Fruit fly (Drosophila melanogaster) whole organism, pupa: ENCODE results near the gene CG42395.

ENCODE experiments used
- CG12605 ChIP-seq: fragments of 200-800 bp; sonication (Bioruptor generic); IDR thresholded peaks from 2 replicates; pipeline ENCODE4 v1.3.6; 2022; ENCODE audit warnings: missing biosample characterization, missing genetic modification characterization
- CG13204 ChIP-seq: fragments of 200-800 bp; sonication (Bioruptor generic); optimal IDR thresholded peaks from 2 replicates; lab custom pipeline; 2018; ENCODE audit warnings: missing biosample characterization, mild to moderate bottlenecking, missing genetic modification characterization, moderate library complexity
- CG14655 ChIP-seq: fragments of 200-800 bp; sonication (Bioruptor generic); optimal IDR thresholded peaks from 3 replicates; lab custom pipeline; 2017; ENCODE audit warnings: mild to moderate bottlenecking, missing biosample characterization, missing genetic modification reagents, missing genetic modification characterization
- CG15710 ChIP-seq: fragments of 200-800 bp; sonication (Bioruptor generic); optimal IDR thresholded peaks from 2 replicates; lab custom pipeline; 2018; ENCODE audit warnings: missing biosample characterization, mild to moderate bottlenecking, missing genetic modification characterization, moderate library complexity
- CG32121 ChIP-seq: fragments of 200-800 bp; sonication (Bioruptor generic); IDR thresholded peaks from 2 replicates; pipeline ENCODE4 v1.3.6; 2022; ENCODE audit warnings: missing biosample characterization, missing genetic modification characterization
- CG34367 ChIP-seq: fragments of 200-800 bp; sonication (Bioruptor generic); optimal IDR thresholded peaks from 2 replicates; lab custom pipeline; 2018; ENCODE audit warnings: missing biosample characterization, mild to moderate bottlenecking, missing genetic modification characterization
- CG4496 ChIP-seq: fragments of 200-800 bp; sonication (Bioruptor generic); IDR thresholded peaks from 3 replicates; pipeline ENCODE4 v1.3.6; 2022; ENCODE audit warnings: missing biosample characterization, missing genetic modification characterization
- CG8159 ChIP-seq: fragments of 200-800 bp; sonication (Bioruptor generic); optimal IDR thresholded peaks from 3 replicates; lab custom pipeline; 2018; ENCODE audit warnings: missing biosample characterization, mild to moderate bottlenecking, missing genetic modification characterization, moderate library complexity
- CG8301 ChIP-seq: fragments of 200-800 bp; sonication (Bioruptor generic); optimal IDR thresholded peaks from 2 replicates; lab custom pipeline; 2018; ENCODE audit warnings: missing biosample characterization, mild to moderate bottlenecking, missing genetic modification characterization
- CG9948 ChIP-seq: fragments of 200-800 bp; sonication (Bioruptor generic); optimal IDR thresholded peaks from 2 replicates; lab custom pipeline; 2018; ENCODE audit warnings: missing biosample characterization, mild to moderate bottlenecking, missing genetic modification characterization, moderate library complexity
- D1 ChIP-seq: fragments of 200-800 bp; sonication (Bioruptor generic); optimal IDR thresholded peaks from 2 replicates; lab custom pipeline; 2018; ENCODE audit warnings: missing biosample characterization, mild to moderate bottlenecking, missing genetic modification characterization, moderate library complexity
- EcR ChIP-seq: fragments of 200-800 bp; sonication (Bioruptor generic); optimal IDR thresholded peaks from 3 replicates; lab custom pipeline; 2019; ENCODE audit warnings: missing biosample characterization, missing genetic modification characterization, mild to moderate bottlenecking, moderate library complexity, missing genetic modification reagents
- Ets98B ChIP-seq: fragments of 200-800 bp; sonication (Bioruptor generic); IDR thresholded peaks from 2 replicates; pipeline ENCODE4 v1.3.6; 2022; ENCODE audit warnings: missing biosample characterization, missing genetic modification characterization
- Pif1A ChIP-seq: fragments of 200-800 bp; sonication (Bioruptor generic); optimal IDR thresholded peaks from 3 replicates; lab custom pipeline; 2016; ENCODE audit warnings: missing biosample characterization, missing genetic modification characterization
- Pif1B ChIP-seq: fragments of 200-800 bp; sonication (Bioruptor generic); optimal IDR thresholded peaks from 3 replicates; lab custom pipeline; 2016; ENCODE audit warnings: missing biosample characterization, missing genetic modification characterization
- Snoo ChIP-seq: fragments of 200-800 bp; sonication (Bioruptor generic); optimal IDR thresholded peaks from 3 replicates; lab custom pipeline; 2017; ENCODE audit warnings: missing biosample characterization, mild to moderate bottlenecking, missing genetic modification characterization, inconsistent platforms
- fd96Ca ChIP-seq: fragments of 200-800 bp; sonication (Bioruptor generic); IDR thresholded peaks from 3 replicates; pipeline ENCODE4 v1.3.6; 2022; ENCODE audit warnings: missing biosample characterization, missing genetic modification characterization
- gl ChIP-seq: fragments of 200-800 bp; sonication (Bioruptor generic); optimal IDR thresholded peaks from 2 replicates; lab custom pipeline; 2018; ENCODE audit warnings: missing biosample characterization, mild to moderate bottlenecking, missing genetic modification characterization
- rn ChIP-seq: fragments of 200-800 bp; sonication (Bioruptor generic); IDR thresholded peaks from 2 replicates; pipeline ENCODE4 v1.3.6; 2022; ENCODE audit warnings: missing biosample characterization, missing genetic modification characterization

CG42395 gene

dm6 chrX:9532453-9532852 is 43.6 kb downstream of the CG42395 start:
- TF ChIP-seq CG8301 (tag; lab: Kevin White, UChicago), result no peak
- no peak for TF ChIP-seq CG4496 (GFP tag; lab: Robert Waterston, UW)
- no peak for TF ChIP-seq rn
- TF ChIP-seq Pif1B (GFP tag; lab: Kevin White, UChicago), result no peak
- no peak for TF ChIP-seq CG14655 (GFP tag; lab: Kevin White, UChicago)
- TF ChIP-seq CG13204 (GFP tag; lab: Kevin White, UChicago), result no peak
- TF ChIP-seq CG32121 (GFP tag; lab: Robert Waterston, UW), result no peak
- no peak for TF ChIP-seq Ets98B (GFP tag; lab: Robert Waterston, UW)
- TF ChIP-seq EcR (GFP tag; lab: Kevin White, UChicago), result no peak
- no peak for TF ChIP-seq gl
- no peak for TF ChIP-seq Snoo
- TF ChIP-seq D1 (tag; lab: Kevin White, UChicago), result no peak
- TF ChIP-seq CG34367 (tag; lab: Kevin White, UChicago), result no peak
- no peak for TF ChIP-seq CG12605 (GFP tag; lab: Robert Waterston, UW)
- TF ChIP-seq fd96Ca (GFP tag; lab: Robert Waterston, UW), result no peak
- TF ChIP-seq CG15710 (tag; lab: Kevin White, UChicago), result no peak
- TF ChIP-seq Pif1A, result no peak
- no peak for TF ChIP-seq CG9948 (tag; lab: Kevin White, UChicago)

- TF ChIP-seq CG8159 (tag; lab: Kevin White, UChicago), result peak; percentile 12
- TF ChIP-seq CG34367 (tag; lab: Kevin White, UChicago), result no peak
- peak; percentile 12 for TF ChIP-seq CG15710 (tag; lab: Kevin White, UChicago)
- TF ChIP-seq, all 21 proteins: peak for 2
Measured at dm6 chrX:9531869-9532268, 44.2 kb downstream of the CG42395 start.
